Fruit fly (Drosophila melanogaster) whole organism, embryonic: Measurements from ENCODE around the gene CG4332.

Source experiments
- Abd-B ChIP-seq: fragments of 200-800 bp; sonication (Bioruptor generic); optimal IDR thresholded peaks from 2 replicates; lab custom pipeline; 2018; ENCODE audit warnings: missing biosample characterization, mild to moderate bottlenecking, missing genetic modification characterization, moderate library complexity
- Antp ChIP-seq: fragments of 200-800 bp; sonication (Bioruptor generic); optimal IDR thresholded peaks from 3 replicates; lab custom pipeline; 2016; ENCODE audit warnings: missing biosample characterization, missing genetic modification characterization
- Atf3 ChIP-seq: fragments of 200-800 bp; sonication (Bioruptor generic); optimal IDR thresholded peaks from 3 replicates; lab custom pipeline; 2016; ENCODE audit warnings: missing biosample characterization, missing genetic modification characterization
- Awh ChIP-seq: fragments of 200-800 bp; sonication (Bioruptor generic); IDR thresholded peaks from 2 replicates; pipeline ENCODE4, ENCODE4 v1.3.6; 2022; ENCODE audit warnings: missing biosample characterization, missing genetic modification characterization
- CG11560 ChIP-seq: fragments of 200-800 bp; sonication (Bioruptor generic); IDR thresholded peaks from 3 replicates; pipeline ENCODE4 v1.3.6; 2022; ENCODE audit warnings: missing biosample characterization, missing genetic modification characterization
- CG12155 ChIP-seq: fragments of 200-800 bp; sonication (Bioruptor generic); optimal IDR thresholded peaks from 3 replicates; lab custom pipeline; 2016; ENCODE audit warnings: missing biosample characterization, missing genetic modification characterization
- CG12769 ChIP-seq: fragments of 200-800 bp; sonication (Bioruptor generic); optimal IDR thresholded peaks from 2 replicates; lab custom pipeline; 2019; ENCODE audit warnings: missing biosample characterization, mild to moderate bottlenecking, missing genetic modification characterization, moderate library complexity
- CG13894 ChIP-seq: fragments of 200-800 bp; sonication (Bioruptor generic); optimal IDR thresholded peaks from 3 replicates; lab custom pipeline; 2018; ENCODE audit warnings: missing biosample characterization, mild to moderate bottlenecking, missing genetic modification characterization, moderate library complexity
- CG18619 ChIP-seq: fragments of 200-800 bp; sonication (Bioruptor generic); optimal IDR thresholded peaks from 3 replicates; lab custom pipeline; 2017; ENCODE audit warnings: missing biosample characterization, mild to moderate bottlenecking, missing genetic modification characterization
- CG2129 ChIP-seq: fragments of 200-800 bp; sonication (Bioruptor generic); IDR thresholded peaks from 2 replicates; pipeline ENCODE4 v1.3.6; 2022; ENCODE audit warnings: missing biosample characterization, missing genetic modification characterization; ENCODE audit not compliant: partially characterized antibody
- CG2202 ChIP-seq: fragments of 200-800 bp; sonication (Bioruptor generic); optimal IDR thresholded peaks from 2 replicates; lab custom pipeline; 2018; ENCODE audit warnings: missing biosample characterization, mild to moderate bottlenecking, missing genetic modification characterization
- CG31365 ChIP-seq: fragments of 200-800 bp; sonication (Bioruptor generic); optimal IDR thresholded peaks from 2 replicates; lab custom pipeline; 2018; ENCODE audit warnings: missing biosample characterization, mild to moderate bottlenecking, missing genetic modification characterization
- CG4328 ChIP-seq: fragments of 200-800 bp; sonication (Bioruptor generic); optimal IDR thresholded peaks from 3 replicates; lab custom pipeline; 2017; ENCODE audit warnings: missing biosample characterization, missing genetic modification reagents, missing genetic modification characterization
- CG5180 ChIP-seq: fragments of 200-800 bp; sonication (Bioruptor generic); optimal IDR thresholded peaks from 3 replicates; lab custom pipeline; 2017; ENCODE audit warnings: missing biosample characterization, missing genetic modification characterization, mild to moderate bottlenecking, moderate library complexity, missing genetic modification reagents
- CG6175 ChIP-seq: fragments of 200-800 bp; sonication (Bioruptor generic); IDR thresholded peaks from 3 replicates; pipeline ENCODE4 v1.3.6; 2022; ENCODE audit warnings: missing biosample characterization, missing genetic modification characterization
- CG6791 ChIP-seq: fragments of 200-800 bp; sonication (Bioruptor generic); IDR thresholded peaks from 3 replicates; pipeline ENCODE4 v1.3.6; 2022; ENCODE audit warnings: missing biosample characterization, missing genetic modification characterization; ENCODE audit not compliant: partially characterized antibody
- CG7987 ChIP-seq: fragments of 200-800 bp; sonication (Bioruptor generic); optimal IDR thresholded peaks from 2 replicates; lab custom pipeline; 2018; ENCODE audit warnings: missing biosample characterization, mild to moderate bottlenecking, missing genetic modification characterization, moderate library complexity
- CG9817 ChIP-seq: fragments of 200-800 bp; sonication (Bioruptor generic); optimal IDR thresholded peaks from 2 replicates; lab custom pipeline; 2018; ENCODE audit warnings: missing biosample characterization, mild to moderate bottlenecking, missing genetic modification characterization, moderate library complexity
- D19B ChIP-seq: fragments of 200-800 bp; sonication (Bioruptor generic); optimal IDR thresholded peaks from 2 replicates; lab custom pipeline; 2017; ENCODE audit warnings: missing biosample characterization, mild to moderate bottlenecking, missing genetic modification characterization
- Drgx ChIP-seq: fragments of 200-800 bp; sonication (Bioruptor generic); IDR thresholded peaks from 2 replicates; pipeline ENCODE4 v1.3.6; 2022; ENCODE audit warnings: missing biosample characterization, missing genetic modification characterization
- ERR ChIP-seq: fragments of 200-800 bp; sonication (Bioruptor generic); optimal IDR thresholded peaks from 2 replicates; lab custom pipeline; 2016; ENCODE audit warnings: missing biosample characterization, missing genetic modification characterization
- Fer3 ChIP-seq: fragments of 200-800 bp; sonication (Bioruptor generic); optimal IDR thresholded peaks from 2 replicates; lab custom pipeline; 2018; ENCODE audit warnings: missing biosample characterization, mild to moderate bottlenecking, missing genetic modification characterization, moderate library complexity
- Gsc ChIP-seq: fragments of 200-800 bp; sonication (Bioruptor generic); IDR thresholded peaks from 2 replicates; pipeline ENCODE4 v1.3.6; 2022; ENCODE audit warnings: missing biosample characterization, missing genetic modification characterization
- Gug ChIP-seq: fragments of 200-800 bp; sonication (Bioruptor generic); IDR thresholded peaks from 4 replicates; pipeline ENCODE4 v1.3.6; 2022; ENCODE audit warnings: missing biosample characterization, missing genetic modification characterization
- HLH3B ChIP-seq: fragments of 200-800 bp; sonication (Bioruptor generic); IDR thresholded peaks from 2 replicates; pipeline ENCODE4 v1.3.6; 2022; ENCODE audit warnings: missing biosample characterization, missing genetic modification characterization
- HLH4C ChIP-seq: fragments of 200-800 bp; sonication (Bioruptor generic); IDR thresholded peaks from 3 replicates; pipeline ENCODE4 v1.3.6; 2022; ENCODE audit warnings: missing biosample characterization, missing genetic modification characterization; ENCODE audit not compliant: partially characterized antibody
- Sry-β ChIP-seq: fragments of 200-800 bp; sonication (Bioruptor generic); optimal IDR thresholded peaks from 2 replicates; lab custom pipeline; 2018; ENCODE audit warnings: missing biosample characterization, mild to moderate bottlenecking, missing genetic modification characterization, moderate library complexity
- Stat92E ChIP-seq, 3 experiments: fragments of >200 bp in 2 of 3; fragments of 200-800 bp in 1 of 3; sonication (Bioruptor generic) in 1 of 3; optimal IDR thresholded peaks; 2 replicates each; lab custom pipeline; 2017 to 2019; ENCODE audit warnings: missing biosample characterization in 3 of 3, missing genetic modification characterization in 3 of 3, mild to moderate bottlenecking in 1 of 3, moderate library complexity in 1 of 3
- caup ChIP-seq: fragments of 200-800 bp; sonication (Bioruptor generic); optimal IDR thresholded peaks from 3 replicates; lab custom pipeline; 2017; ENCODE audit warnings: missing biosample characterization, mild to moderate bottlenecking, missing genetic modification characterization, moderate library complexity; ENCODE audit not compliant: severe bottlenecking
- ci ChIP-seq: fragments of 200-800 bp; sonication (Bioruptor generic); IDR thresholded peaks from 3 replicates; pipeline ENCODE4 v1.3.6; 2022; ENCODE audit warnings: missing biosample characterization, missing genetic modification characterization
- da ChIP-seq: fragments of 200-800 bp; sonication (Bioruptor generic); optimal IDR thresholded peaks from 2 replicates; lab custom pipeline; 2016; ENCODE audit warnings: missing biosample characterization, missing genetic modification characterization
- dan ChIP-seq: fragments of 200-800 bp; sonication (Bioruptor generic); IDR thresholded peaks from 2 replicates; pipeline ENCODE4 v1.3.6; 2022; ENCODE audit warnings: missing biosample characterization, missing genetic modification characterization
- disco-r ChIP-seq: fragments of 200-800 bp; sonication (Bioruptor generic); optimal IDR thresholded peaks from 2 replicates; lab custom pipeline; 2016; ENCODE audit warnings: missing biosample characterization, missing genetic modification characterization
- dmrt11E ChIP-seq: fragments of 200-800 bp; sonication (Bioruptor generic); optimal IDR thresholded peaks from 3 replicates; lab custom pipeline; 2018; ENCODE audit warnings: missing biosample characterization, mild to moderate bottlenecking, missing genetic modification characterization, moderate library complexity
- ewg ChIP-seq: fragments of 200-800 bp; sonication (Bioruptor generic); optimal IDR thresholded peaks from 3 replicates; lab custom pipeline; 2017; ENCODE audit warnings: mild to moderate bottlenecking, missing biosample characterization, missing genetic modification reagents, missing genetic modification characterization
- gcm2 ChIP-seq: fragments of 200-800 bp; sonication (Bioruptor generic); optimal IDR thresholded peaks from 2 replicates; lab custom pipeline; 2016; ENCODE audit warnings: missing biosample characterization, missing genetic modification characterization
- grau ChIP-seq: fragments of 200-800 bp; optimal IDR thresholded peaks from 3 replicates; lab custom pipeline; 2019; ENCODE audit warnings: missing biosample characterization, mild to moderate bottlenecking, missing genetic modification characterization, moderate library complexity
- hb ChIP-seq: fragments of 200-800 bp; sonication (Bioruptor generic); IDR thresholded peaks from 3 replicates; pipeline ENCODE4 v1.3.6; 2022; ENCODE audit warnings: missing biosample characterization, missing genetic modification characterization; ENCODE audit not compliant: partially characterized antibody
- insv ChIP-seq, 2 experiments: fragments of 200-800 bp; sonication (Bioruptor generic); optimal IDR thresholded peaks; 3 replicates each; lab custom pipeline; 2016 to 2018; ENCODE audit warnings: missing biosample characterization in 2 of 2, missing genetic modification characterization in 2 of 2
- knrl ChIP-seq: fragments of 200-800 bp; sonication (Bioruptor generic); IDR thresholded peaks from 3 replicates; pipeline ENCODE4 v1.3.6; 2022; ENCODE audit warnings: missing biosample characterization, missing genetic modification characterization; ENCODE audit not compliant: partially characterized antibody
- lov ChIP-seq, 2 experiments: fragments of 200-800 bp in 1 of 2; fragments of >200 bp in 1 of 2; sonication (Bioruptor generic) in 1 of 2; IDR thresholded peaks in 1 of 2; optimal IDR thresholded peaks in 1 of 2; 2 replicates in 1 of 2; 3 replicates in 1 of 2; pipeline versions ENCODE4 v1.3.6 to Lab custom; 2017 to 2022; ENCODE audit warnings: missing biosample characterization in 1 of 2, missing genetic modification characterization in 1 of 2
- pan ChIP-seq, 4 experiments: fragments of >200 bp in 3 of 4; fragments of 200-800 bp in 1 of 4; sonication (Bioruptor generic) in 1 of 4; optimal IDR thresholded peaks in 3 of 4; IDR thresholded peaks in 1 of 4; 2 replicates each; pipeline versions ENCODE4 v1.3.6 to Lab custom; 2017 to 2022; ENCODE audit warnings: missing biosample characterization in 2 of 4, missing genetic modification characterization in 2 of 4, mixed read lengths in 1 of 4
- pfk ChIP-seq: fragments of 200-800 bp; sonication (Bioruptor generic); optimal IDR thresholded peaks from 2 replicates; lab custom pipeline; 2018; ENCODE audit warnings: missing biosample characterization, mild to moderate bottlenecking, missing genetic modification characterization, moderate library complexity
- pnt ChIP-seq: fragments of 200-800 bp; sonication (Bioruptor generic); optimal IDR thresholded peaks from 3 replicates; lab custom pipeline; 2016; ENCODE audit warnings: missing biosample characterization, missing genetic modification characterization
- rib ChIP-seq: fragments of 200-800 bp; sonication (Bioruptor generic); IDR thresholded peaks from 2 replicates; pipeline ENCODE4 v1.3.6; 2022; ENCODE audit warnings: missing biosample characterization, missing genetic modification characterization
- trh ChIP-seq: fragments of 200-800 bp; sonication (Bioruptor generic); optimal IDR thresholded peaks from 2 replicates; lab custom pipeline; 2016; ENCODE audit warnings: missing biosample characterization, missing genetic modification characterization
- twi ChIP-seq: fragments of 200-800 bp; optimal IDR thresholded peaks from 2 replicates; lab custom pipeline; 2019; ENCODE audit warnings: missing biosample characterization, mild to moderate bottlenecking, missing genetic modification characterization, moderate library complexity
- unc-4 ChIP-seq: fragments of 200-800 bp; sonication (Bioruptor generic); IDR thresholded peaks from 2 replicates; pipeline ENCODE4 v1.3.6; 2022; ENCODE audit warnings: missing biosample characterization, missing genetic modification characterization; ENCODE audit not compliant: partially characterized antibody

Gene CG4332

DNA sequence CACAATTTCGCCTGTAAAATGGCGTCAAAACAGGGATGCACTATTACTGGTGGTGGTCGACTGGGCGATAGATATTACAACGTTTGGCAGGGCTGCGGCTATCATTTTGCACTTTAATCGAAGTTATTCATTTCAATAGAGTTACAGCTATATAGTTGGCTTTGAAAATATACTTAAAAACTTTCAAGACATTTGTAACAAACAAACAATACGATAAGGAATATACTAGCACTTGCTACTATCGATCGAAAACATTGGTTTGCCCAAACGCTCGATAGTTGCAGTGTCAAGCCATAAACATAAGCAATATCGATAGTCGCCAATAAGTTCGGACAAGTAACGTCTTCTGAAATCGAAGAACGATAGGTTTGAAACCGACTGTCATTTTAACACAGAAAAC is 4.6 kb downstream of the CG4332 start, which contains the start of the genes Bap60 and CG12096 (continued):
- peak; percentile 64 for TF ChIP-seq ERR (GFP tag; lab: Kevin White, UChicago)
- peak; percentile 52 for TF ChIP-seq da (GFP tag; lab: Kevin White, UChicago)
- TF ChIP-seq pan (optimal IDR thresholded peaks at IDR 0.05; lab: Kevin White, UChicago) = no peak
- peak in 1 of 2 experiments; percentile 37 for TF ChIP-seq pan (GFP tag; optimal IDR thresholded peaks at IDR 0.05 in 1 of 2, IDR thresholded peaks at IDR 0.05 in 1 of 2)
- TF ChIP-seq CG12155 = peak; percentile 73
- TF ChIP-seq ci (GFP tag; lab: Robert Waterston, UW) = peak; percentile 68; the same call in 2 of the 3 replicates
- no peak for TF ChIP-seq CG12769 (tag; lab: Kevin White, UChicago)
- TF ChIP-seq unc-4 (GFP tag; lab: Robert Waterston, UW) = peak; percentile 95
- TF ChIP-seq dmrt11E (tag; lab: Kevin White, UChicago) = peak; percentile 69
- TF ChIP-seq Sry-β (GFP tag; lab: Kevin White, UChicago) = peak; percentile 11
- peak; percentile 74 for TF ChIP-seq twi
- TF ChIP-seq Gug = peak; percentile 59; the same call in 2 of the 4 replicates
- TF ChIP-seq CG2202 (tag; lab: Kevin White, UChicago) = peak; percentile 46
- TF ChIP-seq Fer3 (tag; lab: Kevin White, UChicago) = peak; percentile 67
- no peak for TF ChIP-seq HLH3B (GFP tag; lab: Robert Waterston, UW)
- no peak for TF ChIP-seq Awh (GFP tag; lab: Robert Waterston, UW)
- TF ChIP-seq trh (GFP tag; lab: Kevin White, UChicago) = no peak
- TF ChIP-seq pnt = peak; percentile 65
- peak; percentile 45 for TF ChIP-seq ewg (GFP tag; lab: Kevin White, UChicago)
- TF ChIP-seq Abd-B (GFP tag; lab: Kevin White, UChicago) = peak; percentile 91
- TF ChIP-seq pfk (GFP tag; lab: Kevin White, UChicago) = peak; percentile 21
- peak; percentile 94 for TF ChIP-seq CG2129
- peak; percentile 82 for TF ChIP-seq grau
- TF ChIP-seq dan (GFP tag; lab: Robert Waterston, UW) = no peak
- no peak for TF ChIP-seq rib (GFP tag; lab: Robert Waterston, UW)
- TF ChIP-seq Drgx (GFP tag; lab: Robert Waterston, UW) = no peak
- TF ChIP-seq CG4328 (GFP tag; lab: Kevin White, UChicago) = peak; percentile 66
- peak; percentile 13 for TF ChIP-seq CG31365 (tag; lab: Kevin White, UChicago)
- no peak for TF ChIP-seq lov (optimal IDR thresholded peaks at IDR 0.05; lab: Kevin White, UChicago)
- no peak for TF ChIP-seq lov (GFP tag; IDR thresholded peaks at IDR 0.05; lab: Robert Waterston, UW)
- TF ChIP-seq insv (GFP tag; optimal IDR thresholded peaks at IDR 0.05; lab: Kevin White, UChicago) = peak in 1 of 2 experiments; percentile 38
- TF ChIP-seq CG11560 (tag; lab: Robert Waterston, UW) = no peak
- peak; percentile 67 for TF ChIP-seq CG18619 (GFP tag; lab: Kevin White, UChicago)
- no peak for TF ChIP-seq gcm2 (GFP tag; lab: Kevin White, UChicago)
- TF ChIP-seq D19B = no peak
- TF ChIP-seq CG6791 (GFP tag; lab: Robert Waterston, UW) = peak; percentile 81; the same call in 2 of the 3 replicates
- TF ChIP-seq caup = peak; percentile 56
- 0 out of 2 replicates have a peak, but pooled peaks have one; percentile 8 for TF ChIP-seq Gsc (GFP tag; lab: Robert Waterston, UW)
- peak; percentile 57 for TF ChIP-seq disco-r
- TF ChIP-seq knrl (GFP tag; lab: Robert Waterston, UW) = peak; percentile 97
- TF ChIP-seq Atf3 (GFP tag; lab: Kevin White, UChicago) = peak; percentile 46
- peak; percentile 85 for TF ChIP-seq CG9817 (tag; lab: Kevin White, UChicago)
- TF ChIP-seq Antp (GFP tag; lab: Kevin White, UChicago) = peak; percentile 73
- peak; percentile 51 for TF ChIP-seq CG5180 (GFP tag; lab: Kevin White, UChicago)
- TF ChIP-seq CG7987 (GFP tag; lab: Kevin White, UChicago) = peak; percentile 28
- peak; percentile 63 for TF ChIP-seq CG13894 (tag; lab: Kevin White, UChicago)
- TF ChIP-seq CG6175 = no peak
- peak; percentile 87 for TF ChIP-seq hb (GFP tag; lab: Robert Waterston, UW)
- TF ChIP-seq HLH4C (GFP tag; lab: Robert Waterston, UW) = peak; percentile 94
- peak in 1 of 3 experiments; percentile 42 for TF ChIP-seq Stat92E (GFP tag; optimal IDR thresholded peaks at IDR 0.05; lab: Kevin White, UChicago)
